Worm (Caenorhabditis elegans) whole organism, late embryonic: ENCODE measurements around the gene C27B7.2.

Source experiments
- C38D4.7 ChIP-seq: fragments of 200-800 bp; sonication (Bioruptor generic); optimal IDR thresholded peaks from 2 replicates; lab custom pipeline; 2018; ENCODE audit warnings: mild to moderate bottlenecking, missing genetic modification characterization, moderate library complexity, missing compliant biosample characterization
- K02D7.2 ChIP-seq: sonication (generic microtip); optimal IDR thresholded peaks from 2 replicates; lab custom pipeline; 2017; ENCODE audit warnings: mild to moderate bottlenecking, missing genetic modification characterization, missing compliant biosample characterization
- T23F11.4 ChIP-seq: fragments of 200-800 bp; sonication (Bioruptor generic); optimal IDR thresholded peaks from 2 replicates; lab custom pipeline; 2018; ENCODE audit warnings: mild to moderate bottlenecking, missing genetic modification characterization, missing compliant biosample characterization
- Y22D7AL.16 ChIP-seq: sonication (generic microtip); optimal IDR thresholded peaks from 2 replicates; lab custom pipeline; 2016; ENCODE audit warnings: missing genetic modification characterization, missing compliant biosample characterization
- ahr-1 ChIP-seq: sonication (generic microtip); optimal IDR thresholded peaks from 2 replicates; lab custom pipeline; 2016; ENCODE audit warnings: missing genetic modification characterization, missing compliant biosample characterization
- ceh-18 ChIP-seq: sonication (generic microtip); optimal IDR thresholded peaks from 2 replicates; lab custom pipeline; 2016; ENCODE audit warnings: missing genetic modification characterization, missing compliant biosample characterization
- ceh-19 ChIP-seq: fragments of 200-800 bp; sonication (Bioruptor generic); optimal IDR thresholded peaks from 2 replicates; lab custom pipeline; 2018; ENCODE audit warnings: mild to moderate bottlenecking, missing genetic modification characterization, missing compliant biosample characterization
- ceh-24 ChIP-seq: sonication (generic microtip); optimal IDR thresholded peaks from 2 replicates; lab custom pipeline; 2016; ENCODE audit warnings: mild to moderate bottlenecking, missing genetic modification characterization, missing compliant biosample characterization
- ceh-31 ChIP-seq: sonication (generic microtip); optimal IDR thresholded peaks from 2 replicates; lab custom pipeline; 2016; ENCODE audit warnings: missing genetic modification characterization, missing compliant biosample characterization
- ceh-45 ChIP-seq: fragments of 200-800 bp; sonication (Bioruptor generic); IDR thresholded peaks from 2 replicates; pipeline ENCODE4 v1.3.6; 2022; ENCODE audit warnings: missing genetic modification reagents, missing genetic modification characterization, missing compliant biosample characterization
- ceh-6 ChIP-seq: fragments of 200-800 bp; sonication (Bioruptor generic); optimal IDR thresholded peaks from 2 replicates; lab custom pipeline; 2018; ENCODE audit warnings: mild to moderate bottlenecking, missing genetic modification characterization, missing compliant biosample characterization
- elt-2 ChIP-seq: sonication (generic microtip); optimal IDR thresholded peaks from 2 replicates; lab custom pipeline; 2016; ENCODE audit warnings: missing genetic modification reagents, missing genetic modification characterization, missing compliant biosample characterization
- elt-4 ChIP-seq: sonication (generic microtip); optimal IDR thresholded peaks from 2 replicates; lab custom pipeline; 2016; ENCODE audit warnings: missing genetic modification characterization, missing compliant biosample characterization
- ets-4 ChIP-seq: sonication (generic microtip); optimal IDR thresholded peaks from 2 replicates; lab custom pipeline; 2016; ENCODE audit warnings: missing genetic modification characterization, missing compliant biosample characterization
- fax-1 ChIP-seq: sonication (generic microtip); optimal IDR thresholded peaks from 2 replicates; lab custom pipeline; 2016; ENCODE audit warnings: missing genotype, missing genetic modification characterization, missing compliant biosample characterization
- fkh-10 ChIP-seq: fragments of 150-350 bp; optimal IDR thresholded peaks from 2 replicates; lab custom pipeline; 2014; ENCODE audit warnings: missing biosample characterization, missing genetic modification reagents, missing genetic modification characterization
- fkh-6 ChIP-seq: sonication (generic microtip); optimal IDR thresholded peaks from 2 replicates; lab custom pipeline; 2016; ENCODE audit warnings: missing genetic modification characterization, missing compliant biosample characterization
- gmeb-2 ChIP-seq: sonication (generic microtip); optimal IDR thresholded peaks from 2 replicates; lab custom pipeline; 2016; ENCODE audit warnings: missing genetic modification characterization, inconsistent platforms, missing compliant biosample characterization
- hlh-15 ChIP-seq: sonication (generic microtip); optimal IDR thresholded peaks from 2 replicates; lab custom pipeline; 2016; ENCODE audit warnings: missing genetic modification characterization, missing compliant biosample characterization
- hlh-30 ChIP-seq: sonication (generic microtip); optimal IDR thresholded peaks from 2 replicates; lab custom pipeline; 2017; ENCODE audit warnings: antibody characterized with exemption, missing genetic modification characterization, missing compliant biosample characterization; ENCODE audit not compliant: insufficient read depth
- hlh-6 ChIP-seq: sonication (generic microtip); optimal IDR thresholded peaks from 2 replicates; lab custom pipeline; 2016; ENCODE audit warnings: missing genotype, missing genetic modification characterization, missing compliant biosample characterization
- hlh-8 ChIP-seq: sonication (generic microtip); optimal IDR thresholded peaks from 2 replicates; lab custom pipeline; 2016; ENCODE audit warnings: missing genotype, missing genetic modification characterization, missing compliant biosample characterization
- lim-6 ChIP-seq: sonication (generic microtip); optimal IDR thresholded peaks from 2 replicates; lab custom pipeline; 2016; ENCODE audit warnings: missing genetic modification characterization, missing compliant biosample characterization
- lin-11 ChIP-seq: fragments of 200-800 bp; sonication (Bioruptor generic); optimal IDR thresholded peaks from 2 replicates; lab custom pipeline; 2018; ENCODE audit warnings: mild to moderate bottlenecking, missing genetic modification characterization, missing compliant biosample characterization
- madf-2 ChIP-seq: sonication (generic microtip); optimal IDR thresholded peaks from 2 replicates; lab custom pipeline; 2017; ENCODE audit warnings: missing genetic modification characterization, missing compliant biosample characterization
- mec-3 ChIP-seq: sonication (generic microtip); optimal IDR thresholded peaks from 2 replicates; lab custom pipeline; 2016; ENCODE audit warnings: borderline replicate concordance, missing genetic modification characterization, missing compliant biosample characterization
- nfya-1 ChIP-seq: sonication (generic microtip); optimal IDR thresholded peaks from 2 replicates; lab custom pipeline; 2017; ENCODE audit warnings: missing genetic modification characterization, mild to moderate bottlenecking, missing compliant biosample characterization, antibody characterized with exemption, moderate library complexity
- nhr-11 ChIP-seq: fragments of 150-350 bp; optimal IDR thresholded peaks from 2 replicates; lab custom pipeline; 2014; ENCODE audit warnings: missing biosample characterization, missing genetic modification characterization
- nhr-232 ChIP-seq: sonication (generic microtip); optimal IDR thresholded peaks from 2 replicates; lab custom pipeline; 2016; ENCODE audit warnings: missing genetic modification characterization, missing compliant biosample characterization
- npax-4 ChIP-seq: sonication (generic microtip); optimal IDR thresholded peaks from 2 replicates; lab custom pipeline; 2016; ENCODE audit warnings: missing genetic modification characterization, missing compliant biosample characterization
- odd-2 ChIP-seq: sonication (generic microtip); optimal IDR thresholded peaks from 2 replicates; lab custom pipeline; 2017; ENCODE audit warnings: antibody characterized with exemption, mild to moderate bottlenecking, missing genetic modification characterization, missing compliant biosample characterization
- pag-3 ChIP-seq: sonication (generic microtip); optimal IDR thresholded peaks from 2 replicates; lab custom pipeline; 2016; ENCODE audit warnings: missing compliant biosample characterization, missing genetic modification characterization, borderline replicate concordance
- pat-9 ChIP-seq: fragments of 200-800 bp; sonication (Bioruptor generic); optimal IDR thresholded peaks from 2 replicates; lab custom pipeline; 2018; ENCODE audit warnings: mild to moderate bottlenecking, missing genetic modification characterization, moderate library complexity, missing compliant biosample characterization
- pax-1 ChIP-seq: fragments of 150-350 bp; optimal IDR thresholded peaks from 2 replicates; lab custom pipeline; 2014; ENCODE audit warnings: missing biosample characterization, missing genetic modification characterization
- pha-2 ChIP-seq: sonication (generic microtip); optimal IDR thresholded peaks from 2 replicates; lab custom pipeline; 2017; ENCODE audit warnings: mild to moderate bottlenecking, missing genetic modification characterization, missing compliant biosample characterization
- pqm-1 ChIP-seq: sonication (generic microtip); optimal IDR thresholded peaks from 2 replicates; lab custom pipeline; 2016; ENCODE audit warnings: missing genetic modification characterization, missing compliant biosample characterization
- ref-2 ChIP-seq: sonication (generic microtip); optimal IDR thresholded peaks from 2 replicates; lab custom pipeline; 2016; ENCODE audit warnings: missing genetic modification characterization, missing compliant biosample characterization
- sdc-2 ChIP-seq: sonication (generic microtip); optimal IDR thresholded peaks from 2 replicates; lab custom pipeline; 2016; ENCODE audit warnings: missing genotype, missing genetic modification characterization, missing compliant biosample characterization
- sox-4 ChIP-seq: sonication (generic microtip); optimal IDR thresholded peaks from 2 replicates; lab custom pipeline; 2017; ENCODE audit warnings: mild to moderate bottlenecking, missing genetic modification characterization, inconsistent platforms, missing compliant biosample characterization
- unc-42 ChIP-seq: sonication (generic microtip); optimal IDR thresholded peaks from 2 replicates; lab custom pipeline; 2016; ENCODE audit warnings: missing genotype, missing genetic modification characterization, missing compliant biosample characterization
- unc-55 ChIP-seq: sonication (generic microtip); optimal IDR thresholded peaks from 2 replicates; lab custom pipeline; 2017; ENCODE audit warnings: missing biosample characterization, missing genetic modification reagents, missing genetic modification characterization

C27B7.2 gene

DNA sequence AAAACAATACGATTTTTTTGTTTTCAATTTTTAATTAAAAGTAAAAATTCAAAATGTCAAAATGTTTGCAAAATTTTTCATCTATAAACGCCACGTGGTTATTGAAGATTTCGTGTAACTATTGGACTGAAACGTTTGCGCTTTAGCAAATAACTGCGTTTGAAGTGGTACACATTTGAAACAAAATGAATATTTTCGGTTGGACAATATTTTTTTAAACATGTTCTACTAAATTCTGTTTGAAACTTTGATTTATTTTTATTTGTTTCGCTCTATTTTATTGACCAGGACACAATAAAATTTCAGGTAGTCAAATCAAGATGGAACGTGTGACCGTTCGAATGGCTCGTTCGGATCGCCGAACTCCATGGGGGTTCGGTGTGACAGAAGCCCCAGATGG, 40.5 kb upstream of the C27B7.2 start, which contains the start of gene alp-1:
alp-1 (plus strand) TSS at position 301 of the 400 bp plus-strand sequence.
- TF ChIP-seq elt-2 (tag; lab: Kevin White, UChicago) = no peak
- TF ChIP-seq fkh-6 (tag; lab: Kevin White, UChicago) = no peak

DNA sequence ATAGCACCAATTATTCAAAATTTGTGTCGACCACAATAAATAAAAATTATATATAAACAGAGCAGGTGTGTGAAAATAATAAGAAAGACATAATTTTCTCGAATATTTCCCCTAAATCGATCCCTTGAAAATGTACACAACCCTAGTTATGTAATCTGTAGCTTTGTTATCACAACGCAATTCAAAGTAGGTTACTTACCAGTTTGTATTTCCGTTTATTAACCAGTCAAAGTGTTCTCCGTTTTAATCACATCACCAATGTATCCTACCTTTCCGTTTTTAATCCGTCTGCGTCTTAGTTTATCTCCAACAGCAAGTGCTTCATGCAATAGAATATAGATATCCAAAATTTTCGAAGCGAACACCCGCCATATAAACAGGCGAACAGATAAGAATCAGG, 39.4 kb upstream of the C27B7.2 start:
- TF ChIP-seq fkh-6 (tag; lab: Kevin White, UChicago) = no peak
- TF ChIP-seq ceh-6 = no peak
- TF ChIP-seq hlh-6 (tag; lab: Kevin White, UChicago) = no peak
- TF ChIP-seq pax-1 = no peak
- no peak for TF ChIP-seq ref-2 (tag; lab: Kevin White, UChicago)
- TF ChIP-seq nfya-1 = no peak

DNA sequence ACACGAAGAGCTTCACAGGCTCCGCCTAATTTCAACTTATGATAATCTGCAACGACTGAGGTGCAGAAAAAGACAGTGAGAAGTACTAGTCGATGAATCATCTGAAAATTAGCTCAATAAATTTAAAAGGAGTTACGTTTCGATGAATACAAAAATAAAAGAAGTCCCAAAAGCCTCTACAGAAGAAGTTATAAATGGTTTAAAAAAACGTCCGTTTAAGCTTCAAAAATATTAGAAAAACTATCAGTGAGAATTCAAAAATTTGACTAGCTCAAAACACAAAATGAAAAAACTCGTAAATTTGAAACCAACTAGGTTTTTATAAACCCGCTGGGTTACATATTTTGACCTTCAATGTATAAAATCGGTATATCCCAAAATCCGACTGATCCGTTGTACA, 36.7 kb upstream of the C27B7.2 start, which contains the start of gene T11B7.5:
T11B7.5 (minus strand) TSS at position 101 of the 400 bp plus-strand sequence.
- TF ChIP-seq ets-4 (tag; lab: Kevin White, UChicago) = no peak
- no peak for TF ChIP-seq mec-3 (tag; lab: Kevin White, UChicago)
- TF ChIP-seq Y22D7AL.16 (tag; lab: Kevin White, UChicago) = no peak
- no peak for TF ChIP-seq odd-2 (tag; lab: Kevin White, UChicago)
- no peak for TF ChIP-seq madf-2 (tag; lab: Kevin White, UChicago)
- TF ChIP-seq pha-2 (tag; lab: Kevin White, UChicago) = no peak
- no peak for TF ChIP-seq C38D4.7
- TF ChIP-seq pqm-1 = no peak
- TF ChIP-seq ceh-31 = no peak
- TF ChIP-seq, all 69 proteins: peak for 0

DNA sequence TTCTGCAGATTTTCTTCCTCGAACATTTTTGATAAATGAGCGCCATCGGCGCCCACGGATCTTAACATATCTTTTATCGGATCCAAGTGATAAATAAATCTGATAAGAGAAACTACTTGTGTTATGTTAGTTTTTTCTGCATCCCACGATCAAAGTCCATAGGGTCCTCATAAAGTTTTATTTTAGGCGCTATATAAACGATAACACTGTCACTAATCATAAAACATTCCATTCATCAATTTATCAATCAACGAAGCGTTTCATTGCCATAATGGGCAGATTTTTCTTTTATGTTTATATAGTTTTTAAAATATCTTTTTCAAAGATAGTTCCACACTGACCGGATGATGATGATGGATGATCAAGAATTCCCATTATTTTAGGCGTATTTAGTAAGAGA, 28.0 kb upstream of the C27B7.2 start:
- TF ChIP-seq hlh-6 (tag; lab: Kevin White, UChicago) = no peak
- no peak for TF ChIP-seq ahr-1 (tag; lab: Kevin White, UChicago)
- no peak for TF ChIP-seq ceh-19
- TF ChIP-seq ets-4 (tag; lab: Kevin White, UChicago) = no peak

DNA sequence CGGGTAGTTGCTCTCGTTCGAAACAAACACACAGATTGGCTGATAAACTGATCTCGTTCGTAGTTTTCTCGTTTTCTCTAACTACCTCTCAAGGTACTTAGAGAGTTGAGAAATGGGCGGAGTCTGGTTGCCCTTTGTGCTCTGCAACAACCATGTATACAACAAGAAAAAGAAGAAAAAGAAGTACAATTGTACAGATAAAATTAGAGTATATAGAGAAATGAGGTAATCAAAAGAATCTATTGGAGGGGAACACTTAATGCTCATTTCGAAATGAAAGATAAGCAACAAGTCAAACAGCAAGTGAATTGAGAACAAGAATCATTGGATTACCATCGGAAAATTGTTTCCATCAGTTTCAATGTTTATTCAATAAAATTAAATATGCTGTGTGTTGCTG, 27.3 kb upstream of the C27B7.2 start, which contains the start of gene C09G9.1:
C09G9.1 (minus strand) TSS at position 143 of the 400 bp plus-strand sequence.
- no peak for TF ChIP-seq K02D7.2 (tag; lab: Kevin White, UChicago)
- no peak for TF ChIP-seq hlh-8 (tag; lab: Kevin White, UChicago)
- no peak for TF ChIP-seq ceh-18 (tag; lab: Kevin White, UChicago)
- TF ChIP-seq ref-2 (tag; lab: Kevin White, UChicago) = no peak
- no peak for TF ChIP-seq gmeb-2 (tag; lab: Kevin White, UChicago)
- no peak for TF ChIP-seq pha-2 (tag; lab: Kevin White, UChicago)
- no peak for TF ChIP-seq nhr-11
- TF ChIP-seq pax-1 = no peak
- no peak for TF ChIP-seq sox-4
- TF ChIP-seq fkh-10 = no peak
- TF ChIP-seq ceh-45 = no peak
- TF ChIP-seq ceh-19 = no peak
- TF ChIP-seq nhr-232 (tag; lab: Kevin White, UChicago) = no peak
- no peak for TF ChIP-seq T23F11.4
- no peak for TF ChIP-seq unc-42 (tag; lab: Kevin White, UChicago)
- no peak for TF ChIP-seq npax-4 (tag; lab: Kevin White, UChicago)
- no peak for TF ChIP-seq fax-1 (tag; lab: Kevin White, UChicago)
- no peak for TF ChIP-seq odd-2 (tag; lab: Kevin White, UChicago)
- TF ChIP-seq hlh-30 = no peak
- TF ChIP-seq mec-3 (tag; lab: Kevin White, UChicago) = no peak

DNA sequence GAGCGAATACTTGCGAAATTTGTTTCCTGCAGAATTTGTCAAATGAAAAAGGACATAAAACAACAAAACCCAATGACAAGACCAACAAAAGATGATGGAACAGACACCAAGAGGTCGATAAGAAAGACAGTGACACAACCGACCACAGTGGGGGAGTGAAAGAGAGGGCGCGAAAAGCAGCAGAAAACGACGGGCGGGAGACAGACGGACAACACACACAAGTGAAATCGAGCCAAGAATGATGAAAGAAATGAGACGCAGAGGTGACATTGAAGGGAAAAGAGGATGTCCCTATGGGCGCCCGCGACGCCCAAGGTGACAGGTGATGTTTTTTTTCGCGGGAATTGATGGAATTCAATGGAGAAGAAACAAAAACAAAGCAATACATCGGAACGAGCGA, 26.6 kb upstream of the C27B7.2 start:
- TF ChIP-seq gmeb-2 (tag; lab: Kevin White, UChicago) (no peak), sdc-2 (no peak), lim-6 (no peak), hlh-15 (tag; lab: Kevin White, UChicago) (no peak), pat-9 (tag; lab: Kevin White, UChicago) (no peak), hlh-6 (tag; lab: Kevin White, UChicago) (peak; percentile 45), elt-2 (tag; lab: Kevin White, UChicago) (no peak), lin-11 (tag; lab: Kevin White, UChicago) (no peak), npax-4 (tag; lab: Kevin White, UChicago) (no peak), ceh-31 (no peak), pag-3 (tag; lab: Kevin White, UChicago) (no peak), ets-4 (tag; lab: Kevin White, UChicago) (no peak), C38D4.7 (no peak), ceh-6 (no peak), T23F11.4 (no peak), elt-4 (tag; lab: Kevin White, UChicago) (no peak), pqm-1 (no peak), nhr-11 (no peak), fkh-6 (tag; lab: Kevin White, UChicago) (no peak), ceh-24 (tag; lab: Kevin White, UChicago) (no peak), mec-3 (tag; lab: Kevin White, UChicago) (no peak), unc-42 (tag; lab: Kevin White, UChicago) (no peak), ceh-18 (tag; lab: Kevin White, UChicago) (peak; percentile 72), unc-55 (GFP tag; lab: Kevin White, UChicago) (peak; percentile 78)
